Fruit fly (Drosophila melanogaster): ENCODE data around the gene Flad2.
A peak's percentile ranks its signal among the peaks of the same experiment; 100 is the strongest.

Gene Flad2

DNA sequence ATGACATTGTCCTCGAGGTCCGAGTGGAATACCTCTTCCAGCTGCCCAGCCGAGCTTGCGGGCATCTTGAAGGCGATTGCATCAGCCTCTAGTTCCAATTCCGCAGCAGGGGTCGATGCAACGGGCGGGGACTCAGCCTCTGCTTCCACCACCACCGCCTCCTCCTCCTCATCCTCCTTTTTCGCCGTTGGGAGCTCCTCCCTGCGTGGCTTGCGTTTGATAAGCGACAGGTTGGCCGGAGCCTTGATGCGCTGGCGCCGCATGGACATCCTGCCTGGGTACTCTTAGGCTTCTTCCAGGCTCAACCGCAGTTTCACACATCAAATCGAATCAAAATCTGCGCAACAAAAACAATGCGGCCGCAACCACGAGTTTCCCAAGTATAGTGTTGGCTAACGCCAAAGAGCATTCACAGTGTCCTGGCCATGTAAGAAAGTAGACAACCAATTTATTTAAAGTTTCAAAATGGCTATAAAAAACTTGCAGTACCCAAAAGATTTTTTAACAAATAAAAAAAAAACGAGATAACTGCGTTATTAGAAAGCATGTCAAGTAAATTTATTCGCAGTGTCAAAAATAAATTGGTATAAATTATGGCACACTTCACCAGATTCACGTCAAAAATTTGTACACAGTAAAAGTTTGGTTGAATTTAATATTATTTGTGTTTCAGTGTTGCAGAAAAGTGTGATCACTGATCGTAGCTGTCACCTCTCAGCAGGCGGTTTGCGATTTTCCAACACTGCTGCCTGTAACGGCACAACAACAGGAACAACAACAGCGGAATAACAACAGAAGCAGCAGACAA, 38.7 kb upstream of the Flad2 start, which contains the start of the genes Bdp1 and CG6565 (continued):
- peak; percentile 97 for TF ChIP-seq CG13424 (tag; optimal IDR thresholded peaks at IDR 0.05)
- no peak for TF ChIP-seq Lpt (GFP tag; optimal IDR thresholded peaks at IDR 0.05)
- peak; percentile 98 for TF ChIP-seq slou (GFP tag; optimal IDR thresholded peaks at IDR 0.05)
- TF ChIP-seq CG3065 (GFP tag; optimal IDR thresholded peaks at IDR 0.05): peak; percentile 96
- peak; percentile 99 for TF ChIP-seq CG13624 (GFP tag; optimal IDR thresholded peaks at IDR 0.05)
- peak; percentile 96 for TF ChIP-seq CG2712 (tag; optimal IDR thresholded peaks at IDR 0.05)
- no peak for TF ChIP-seq yki (optimal IDR thresholded peaks at IDR 0.05)
- peak; percentile 82 for TF ChIP-seq Nf-YB (GFP tag; optimal IDR thresholded peaks at IDR 0.05)
- TF ChIP-seq ftz-f1 (GFP tag; optimal IDR thresholded peaks at IDR 0.05): peak; percentile 52
- TF ChIP-seq CG9797 (GFP tag; optimal IDR thresholded peaks at IDR 0.05): peak; percentile 44
- TF ChIP-seq CG8765 (GFP tag; IDR thresholded peaks at IDR 0.05): peak; percentile 95; the same call in 1 of the 2 replicates
- peak; percentile 97 for TF ChIP-seq CG7839 (tag; optimal IDR thresholded peaks at IDR 0.05)
- peak; percentile 44; the same call in 1 of the 2 replicates for TF ChIP-seq CG13287 (GFP tag; IDR thresholded peaks at IDR 0.05; ENCODE audit: partially characterized antibody)
- TF ChIP-seq CG18764 (GFP tag; optimal IDR thresholded peaks at IDR 0.05): peak; percentile 96
- TF ChIP-seq Max (GFP tag; optimal IDR thresholded peaks at IDR 0.05): peak; percentile 99
- TF ChIP-seq CG42726 (GFP tag; IDR thresholded peaks at IDR 0.05; ENCODE audit: partially characterized antibody): no peak
- peak; percentile 93 for TF ChIP-seq CG2875 (GFP tag; optimal IDR thresholded peaks at IDR 0.05)
- peak; percentile 94 for TF ChIP-seq E2f1 (GFP tag; IDR thresholded peaks at IDR 0.05)
- TF ChIP-seq Sox102F (GFP tag; optimal IDR thresholded peaks at IDR 0.05): peak; percentile 98
- TF ChIP-seq CoRest (tag; optimal IDR thresholded peaks at IDR 0.05): peak; percentile 99
- peak in 1 of 2 experiments; percentile 90 for TF ChIP-seq eve (GFP tag; optimal IDR thresholded peaks at IDR 0.05)
- peak; percentile 95 for TF ChIP-seq Fer1 (GFP tag; optimal IDR thresholded peaks at IDR 0.05)
- peak; percentile 93 for TF ChIP-seq Ada2b (GFP tag; IDR thresholded peaks at IDR 0.05)
- TF ChIP-seq CG6683 (GFP tag; optimal IDR thresholded peaks at IDR 0.05): peak; percentile 86
- TF ChIP-seq CG8290 (GFP tag; optimal IDR thresholded peaks at IDR 0.05): peak; percentile 100
- peak; percentile 87 to 99 for TF ChIP-seq CG8290 (tag; optimal IDR thresholded peaks at IDR 0.05)
- TF ChIP-seq tll (GFP tag; optimal IDR thresholded peaks at IDR 0.05): peak; percentile 54 to 94
- TF ChIP-seq HmgD (GFP tag; optimal IDR thresholded peaks at IDR 0.05): peak; percentile 97
- peak; percentile 95 for TF ChIP-seq crc (GFP tag; optimal IDR thresholded peaks at IDR 0.05)
- peak; percentile 78 for TF ChIP-seq trem (tag; optimal IDR thresholded peaks at IDR 0.05)
- peak; percentile 95 for TF ChIP-seq CG18262 (tag; optimal IDR thresholded peaks at IDR 0.05)
- peak; percentile 99 for TF ChIP-seq CG30403 (GFP tag; optimal IDR thresholded peaks at IDR 0.05)
- peak; percentile 83 to 95 for TF ChIP-seq bsh (GFP tag; optimal IDR thresholded peaks at IDR 0.05)
- no peak for TF ChIP-seq cad (GFP tag; optimal IDR thresholded peaks at IDR 0.05)
- TF ChIP-seq fd64A (GFP tag; optimal IDR thresholded peaks at IDR 0.05): peak; percentile 70
- TF ChIP-seq pros (GFP tag; optimal IDR thresholded peaks at IDR 0.05): peak; percentile 45
- peak; percentile 79 for TF ChIP-seq GATAe (GFP tag; conservative IDR thresholded peaks at IDR 0.05)
- peak; percentile 58 for TF ChIP-seq CG17912 (GFP tag; optimal IDR thresholded peaks at IDR 0.05)
- peak; percentile 57 for TF ChIP-seq CG11696 (GFP tag; IDR thresholded peaks at IDR 0.05)
- no peak for TF ChIP-seq zen2 (GFP tag; IDR thresholded peaks at IDR 0.05; ENCODE audit: partially characterized antibody)
- peak; percentile 95 for TF ChIP-seq CG17359 (tag; optimal IDR thresholded peaks at IDR 0.05)
- peak; percentile 97 for TF ChIP-seq da (GFP tag; optimal IDR thresholded peaks at IDR 0.05)
- peak; percentile 77 for TF ChIP-seq CG7928 (GFP tag; optimal IDR thresholded peaks at IDR 0.05)
- TF ChIP-seq lilli (GFP tag; optimal IDR thresholded peaks at IDR 0.05): peak; percentile 99
- TF ChIP-seq CG15601 (tag; optimal IDR thresholded peaks at IDR 0.05): peak; percentile 93
- peak; percentile 97 for TF ChIP-seq CG15696 (tag; optimal IDR thresholded peaks at IDR 0.05)
- peak; percentile 97 for TF ChIP-seq HmgZ (tag; optimal IDR thresholded peaks at IDR 0.05)
- no peak for TF ChIP-seq Hr39 (optimal IDR thresholded peaks at IDR 0.05)
- TF ChIP-seq Atf6 (GFP tag; IDR thresholded peaks at IDR 0.05): peak; percentile 96

Data from whole organism, embryonic.